Fruit fly (Drosophila melanogaster) whole organism, prepupa: ENCODE measurements around the gene CG31321.

Experiments used
- Blimp-1 ChIP-seq: fragments of 200-800 bp; sonication (Bioruptor generic); optimal IDR thresholded peaks from 3 replicates; lab custom pipeline; 2017; ENCODE audit warnings: missing biosample characterization, missing genetic modification characterization, mild to moderate bottlenecking, moderate library complexity, missing genetic modification reagents
- CG10631 ChIP-seq: fragments of 200-800 bp; sonication (Bioruptor generic); optimal IDR thresholded peaks from 2 replicates; lab custom pipeline; 2016; ENCODE audit warnings: missing biosample characterization, missing genetic modification characterization
- CG11294 ChIP-seq: fragments of 200-800 bp; sonication (Bioruptor generic); IDR thresholded peaks from 2 replicates; pipeline ENCODE4 v1.3.6; 2022; ENCODE audit warnings: missing biosample characterization, missing genetic modification characterization
- CG15336 ChIP-seq: fragments of 200-800 bp; sonication (Bioruptor generic); IDR thresholded peaks from 2 replicates; pipeline ENCODE4 v1.3.6; 2022; ENCODE audit warnings: missing biosample characterization, missing genetic modification characterization
- CG1621 ChIP-seq: fragments of 200-800 bp; sonication (Bioruptor generic); optimal IDR thresholded peaks from 3 replicates; lab custom pipeline; 2018; ENCODE audit warnings: missing biosample characterization, mild to moderate bottlenecking, missing genetic modification characterization
- CG3032 ChIP-seq: fragments of 200-800 bp; optimal IDR thresholded peaks from 2 replicates; lab custom pipeline; 2019; ENCODE audit warnings: missing biosample characterization, mild to moderate bottlenecking, missing genetic modification characterization, moderate library complexity
- CG31627 ChIP-seq: fragments of 200-800 bp; sonication (Bioruptor generic); optimal IDR thresholded peaks from 3 replicates; lab custom pipeline; 2016; ENCODE audit warnings: missing biosample characterization, missing genetic modification characterization
- CG32006 ChIP-seq: fragments of 200-800 bp; sonication (Bioruptor generic); optimal IDR thresholded peaks from 3 replicates; lab custom pipeline; 2017; ENCODE audit warnings: missing biosample characterization, mild to moderate bottlenecking, missing genetic modification characterization
- CG34406 ChIP-seq: fragments of 200-800 bp; sonication (Bioruptor generic); optimal IDR thresholded peaks from 3 replicates; lab custom pipeline; 2016; ENCODE audit warnings: missing biosample characterization, missing genetic modification characterization
- CG3919 ChIP-seq: fragments of 200-800 bp; sonication (Bioruptor generic); optimal IDR thresholded peaks from 3 replicates; lab custom pipeline; 2016; ENCODE audit warnings: missing biosample characterization, missing genetic modification characterization
- CG4318 ChIP-seq: fragments of 200-800 bp; sonication (Bioruptor generic); optimal IDR thresholded peaks from 3 replicates; lab custom pipeline; 2017; ENCODE audit warnings: missing biosample characterization, mild to moderate bottlenecking, missing genetic modification characterization
- CG6792 ChIP-seq: fragments of 200-800 bp; sonication (Bioruptor generic); optimal IDR thresholded peaks from 3 replicates; lab custom pipeline; 2016; ENCODE audit warnings: missing biosample characterization, missing genetic modification characterization
- CG6808 ChIP-seq: fragments of 200-800 bp; sonication (Bioruptor generic); optimal IDR thresholded peaks from 3 replicates; lab custom pipeline; 2017; ENCODE audit warnings: missing biosample characterization, missing genetic modification characterization, mild to moderate bottlenecking, moderate library complexity, missing genetic modification reagents
- CG6854 ChIP-seq: fragments of 200-800 bp; sonication (Bioruptor generic); optimal IDR thresholded peaks from 2 replicates; lab custom pipeline; 2017; ENCODE audit warnings: missing biosample characterization, mild to moderate bottlenecking, missing genetic modification characterization
- CG7368 ChIP-seq: fragments of 200-800 bp; sonication (Bioruptor generic); optimal IDR thresholded peaks from 3 replicates; lab custom pipeline; 2016; ENCODE audit warnings: missing biosample characterization, missing genetic modification characterization
- CG9139 ChIP-seq: fragments of 200-800 bp; sonication (Bioruptor generic); optimal IDR thresholded peaks from 3 replicates; lab custom pipeline; 2017; ENCODE audit warnings: missing biosample characterization, mild to moderate bottlenecking, missing genetic modification characterization
- Eip75B ChIP-seq: fragments of 200-800 bp; sonication (Bioruptor generic); optimal IDR thresholded peaks from 3 replicates; lab custom pipeline; 2016; ENCODE audit warnings: missing biosample characterization, missing genetic modification characterization
- Eip78C ChIP-seq: fragments of 200-800 bp; sonication (Bioruptor generic); peaks from one replicate; lab custom pipeline; 2016; ENCODE audit warnings: missing biosample characterization, missing genetic modification characterization
- Ets21C ChIP-seq: fragments of 200-800 bp; sonication (Bioruptor generic); optimal IDR thresholded peaks from 3 replicates; lab custom pipeline; 2016; ENCODE audit warnings: missing biosample characterization, missing genetic modification characterization
- Ets96B ChIP-seq: fragments of 200-800 bp; optimal IDR thresholded peaks from 2 replicates; lab custom pipeline; 2019; ENCODE audit warnings: missing biosample characterization, mild to moderate bottlenecking, missing genetic modification characterization, moderate library complexity
- Hr38 ChIP-seq: sonication (Bioruptor generic); optimal IDR thresholded peaks from 2 replicates; lab custom pipeline; 2016; ENCODE audit warnings: missing biosample characterization, missing genetic modification characterization
- Hr39 ChIP-seq: fragments of 200-800 bp; sonication (Bioruptor generic); optimal IDR thresholded peaks from 2 replicates; lab custom pipeline; 2016; ENCODE audit warnings: missing biosample characterization, missing genetic modification characterization
- Lpt ChIP-seq: fragments of 200-800 bp; sonication (Bioruptor generic); optimal IDR thresholded peaks from 3 replicates; lab custom pipeline; 2016; ENCODE audit warnings: missing biosample characterization, missing genetic modification characterization
- Smox ChIP-seq: fragments of 200-800 bp; sonication (Bioruptor generic); optimal IDR thresholded peaks from 3 replicates; lab custom pipeline; 2016; ENCODE audit warnings: missing biosample characterization, missing genetic modification characterization
- Sox102F ChIP-seq: fragments of 200-800 bp; sonication (Bioruptor generic); optimal IDR thresholded peaks from 2 replicates; lab custom pipeline; 2016; ENCODE audit warnings: missing biosample characterization, mild to moderate bottlenecking, missing genetic modification characterization
- acj6 ChIP-seq: fragments of 200-800 bp; sonication (Bioruptor generic); optimal IDR thresholded peaks from 3 replicates; lab custom pipeline; 2016; ENCODE audit warnings: missing biosample characterization, missing genetic modification characterization
- cyc ChIP-seq: fragments of 200-800 bp; sonication (Bioruptor generic); optimal IDR thresholded peaks from 3 replicates; lab custom pipeline; 2016; ENCODE audit warnings: missing biosample characterization, missing genetic modification characterization
- dac ChIP-seq: fragments of 200-800 bp; sonication (Bioruptor generic); optimal IDR thresholded peaks from 2 replicates; lab custom pipeline; 2017; ENCODE audit warnings: missing biosample characterization, mild to moderate bottlenecking, missing genetic modification characterization
- eg ChIP-seq: fragments of 200-800 bp; sonication (Bioruptor generic); IDR thresholded peaks from 3 replicates; pipeline ENCODE4 v1.3.6; 2022; ENCODE audit warnings: missing biosample characterization, missing genetic modification characterization
- esn ChIP-seq: fragments of 200-800 bp; sonication (Bioruptor generic); optimal IDR thresholded peaks from 2 replicates; lab custom pipeline; 2016; ENCODE audit warnings: missing biosample characterization, mild to moderate bottlenecking, missing genetic modification characterization, moderate library complexity
- fd59A ChIP-seq: fragments of 200-800 bp; sonication (Bioruptor generic); optimal IDR thresholded peaks from 2 replicates; lab custom pipeline; 2017; ENCODE audit warnings: missing biosample characterization, mild to moderate bottlenecking, missing genetic modification characterization, missing genetic modification reagents
- fd85E ChIP-seq: fragments of 200-800 bp; sonication (Bioruptor generic); optimal IDR thresholded peaks from 3 replicates; lab custom pipeline; 2016; ENCODE audit warnings: missing biosample characterization, missing genetic modification characterization
- fkh ChIP-seq: fragments of 200-800 bp; sonication (Bioruptor generic); optimal IDR thresholded peaks from 3 replicates; lab custom pipeline; 2017; ENCODE audit warnings: missing biosample characterization, mild to moderate bottlenecking, missing genetic modification characterization, moderate library complexity
- lz ChIP-seq: fragments of 200-800 bp; sonication (Bioruptor generic); optimal IDR thresholded peaks from 3 replicates; lab custom pipeline; 2016; ENCODE audit warnings: missing biosample characterization, missing genetic modification characterization
- pdm3 ChIP-seq: fragments of 200-800 bp; sonication (Bioruptor generic); optimal IDR thresholded peaks from 3 replicates; lab custom pipeline; 2016; ENCODE audit warnings: missing biosample characterization, missing genetic modification characterization
- svp ChIP-seq: fragments of 200-800 bp; sonication (Bioruptor generic); peaks from one replicate; lab custom pipeline; 2016; ENCODE audit warnings: missing biosample characterization, missing genetic modification characterization
- topi ChIP-seq: fragments of 200-800 bp; sonication (Bioruptor generic); optimal IDR thresholded peaks from 3 replicates; lab custom pipeline; 2016; ENCODE audit warnings: missing biosample characterization, missing genetic modification characterization
- vri ChIP-seq: fragments of 200-800 bp; sonication (Bioruptor generic); optimal IDR thresholded peaks from 3 replicates; lab custom pipeline; 2016; ENCODE audit warnings: missing biosample characterization, mild to moderate bottlenecking, missing genetic modification characterization

Gene CG31321

dm6 chr3R:14308801-14309217 is 1.4 kb upstream of the CG31321 start, which contains the start of gene Polr2I (continued):
- TF ChIP-seq Ets21C (GFP tag; lab: Kevin White, UChicago) (no peak), Blimp-1 (GFP tag; lab: Kevin White, UChicago) (no peak), lz (peak; percentile 33), fkh (GFP tag; lab: Kevin White, UChicago) (peak; percentile 68), CG15336 (GFP tag; lab: Robert Waterston, UW) (peak; percentile 10; the same call in 1 of the 2 replicates), CG6792 (GFP tag; lab: Kevin White, UChicago) (peak; percentile 15), Smox (GFP tag; lab: Kevin White, UChicago) (no peak), Eip78C (GFP tag; lab: Kevin White, UChicago) (peak; percentile 58), CG3032 (tag; lab: Kevin White, UChicago) (peak; percentile 56), fd59A (GFP tag; lab: Kevin White, UChicago) (peak; percentile 12), dac (GFP tag; lab: Kevin White, UChicago) (no peak), CG3919 (GFP tag; lab: Kevin White, UChicago) (no peak), CG31627 (GFP tag; lab: Kevin White, UChicago) (peak; percentile 27), topi (peak; percentile 7), pdm3 (GFP tag; lab: Kevin White, UChicago) (no peak), esn (GFP tag; lab: Kevin White, UChicago) (peak; percentile 35), CG7368 (GFP tag; lab: Kevin White, UChicago) (no peak), Hr38 (GFP tag; lab: Kevin White, UChicago) (no peak), CG11294 (GFP tag; lab: Robert Waterston, UW) (no peak), cyc (GFP tag; lab: Kevin White, UChicago) (peak; percentile 37), CG4318 (GFP tag; lab: Kevin White, UChicago) (no peak), Ets96B (peak; percentile 45), svp (no peak), Lpt (no peak), eg (GFP tag; lab: Robert Waterston, UW) (peak; percentile 32; the same call in 1 of the 3 replicates), Sox102F (GFP tag; lab: Kevin White, UChicago) (no peak), CG6808 (GFP tag; lab: Kevin White, UChicago) (no peak)

dm6 chr3R:14311027-14311426 is 865 bp downstream of the CG31321 start:
- TF ChIP-seq CG32006 (GFP tag; lab: Kevin White, UChicago) (peak; percentile 22), CG3032 (tag; lab: Kevin White, UChicago) (no peak), vri (GFP tag; lab: Kevin White, UChicago) (no peak), CG1621 (tag; lab: Kevin White, UChicago) (no peak), Hr39 (GFP tag; lab: Kevin White, UChicago) (peak; percentile 45), acj6 (peak; percentile 3), Ets96B (no peak), CG15336 (GFP tag; lab: Robert Waterston, UW) (peak; percentile 33; the same call in 1 of the 2 replicates), Lpt (no peak), CG10631 (GFP tag; lab: Kevin White, UChicago) (peak; percentile 18), Eip75B (GFP tag; lab: Kevin White, UChicago) (no peak), CG9139 (GFP tag; lab: Kevin White, UChicago) (no peak), CG6808 (GFP tag; lab: Kevin White, UChicago) (no peak), cyc (GFP tag; lab: Kevin White, UChicago) (peak; percentile 18), CG31627 (GFP tag; lab: Kevin White, UChicago) (peak; percentile 31), Sox102F (GFP tag; lab: Kevin White, UChicago) (no peak), fd85E (GFP tag; lab: Kevin White, UChicago) (no peak), lz (peak; percentile 46), Eip78C (GFP tag; lab: Kevin White, UChicago) (peak; percentile 58), CG34406 (GFP tag; lab: Kevin White, UChicago) (no peak), CG6854 (GFP tag; lab: Kevin White, UChicago) (no peak), topi (peak; percentile 39), esn (GFP tag; lab: Kevin White, UChicago) (peak; percentile 46), eg (GFP tag; lab: Robert Waterston, UW) (peak; percentile 18; the same call in 1 of the 3 replicates)
